Worm (Caenorhabditis elegans) whole organism, L4/young adult: ENCODE results near the gene C46F11.6.

ENCODE experiments used
- W03F9.2 ChIP-seq: fragments of 150-350 bp; optimal IDR thresholded peaks from 2 replicates; lab custom pipeline; 2014; ENCODE audit warnings: missing biosample characterization, missing genetic modification characterization
- dao-5 ChIP-seq: sonication (generic microtip); optimal IDR thresholded peaks from 2 replicates; lab custom pipeline; 2016; ENCODE audit warnings: missing genotype, missing genetic modification characterization, moderate library complexity, missing compliant biosample characterization
- him-1 ChIP-seq: sonication (generic microtip); optimal IDR thresholded peaks from 2 replicates; lab custom pipeline; 2016; ENCODE audit warnings: missing genotype, missing genetic modification reagents, missing genetic modification characterization, missing compliant biosample characterization

- TF ChIP-seq W03F9.2 (tag; lab: Kevin White, UChicago) (no peak), him-1 (tag; lab: Kevin White, UChicago) (no peak), dao-5 (no peak)
Measured at ce11 chrIII:3706586-3706985, 36.4 kb upstream of the C46F11.6 start, which contains the start of gene dph-1.
